Worm (Caenorhabditis elegans): Measurements from ENCODE around the gene sti-1.

The sti-1 gene

DNA sequence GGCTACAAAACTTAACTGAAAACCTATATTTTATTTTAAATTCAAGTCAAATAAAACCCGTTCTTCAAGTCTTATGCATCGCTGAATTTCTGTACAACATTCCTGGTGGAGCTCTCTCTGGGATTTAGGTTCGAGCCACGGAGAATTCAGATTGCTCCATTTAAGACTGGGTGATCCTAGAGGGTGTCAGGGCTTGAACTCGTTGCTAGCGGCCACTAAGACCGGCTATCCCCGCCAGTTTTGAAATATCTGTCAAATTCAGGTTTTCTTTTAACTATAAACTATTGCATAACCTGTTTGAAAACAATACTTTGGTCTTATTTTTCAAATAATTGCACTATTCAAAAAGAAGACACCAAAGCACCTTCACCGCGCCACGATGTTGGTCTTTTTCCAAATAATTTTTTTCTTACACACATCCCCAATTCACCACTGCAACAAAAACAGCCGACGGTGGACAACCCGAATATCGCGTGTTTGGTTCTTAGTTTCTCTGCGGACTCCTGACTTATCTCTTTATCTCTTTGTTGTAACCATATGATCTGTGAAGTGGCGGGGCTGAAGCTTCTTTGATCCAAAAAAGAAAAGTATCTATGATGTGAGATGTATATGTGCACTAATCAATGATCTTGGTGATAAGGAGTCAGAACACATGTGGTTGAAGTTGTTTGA lies 44.4 kb upstream of the sti-1 start (continued):
- TF ChIP-seq nhr-28 (tag; optimal IDR thresholded peaks at IDR 0.05) (no peak), efl-1 (optimal IDR thresholded peaks at IDR 0.05) (peak in 1 of 2 experiments; percentile 14), efl-1 (GFP tag; optimal IDR thresholded peaks at IDR 0.05 in 1 of 2) (no peak), egl-27 (tag; optimal IDR thresholded peaks at IDR 0.05) (no peak), nhr-237 (tag; optimal IDR thresholded peaks at IDR 0.05) (no peak), nhr-90 (tag; optimal IDR thresholded peaks at IDR 0.05; ENCODE audit: poor library complexity) (peak; percentile 62), aha-1 (tag; optimal IDR thresholded peaks at IDR 0.05) (no peak), nhr-19 (GFP tag; conservative IDR thresholded peaks at IDR 0.05) (peak; percentile 93), nhr-20 (tag; optimal IDR thresholded peaks at IDR 0.05) (peak; percentile 84), lin-15B (tag; optimal IDR thresholded peaks at IDR 0.05) (no peak), pqm-1 (tag; optimal IDR thresholded peaks at IDR 0.05) (no peak), mep-1 (tag; optimal IDR thresholded peaks at IDR 0.05) (peak; percentile 47), swsn-7 (tag; optimal IDR thresholded peaks at IDR 0.05) (peak; percentile 39), ztf-11 (tag; optimal IDR thresholded peaks at IDR 0.05) (no peak), C16A3.4 (tag; optimal IDR thresholded peaks at IDR 0.05) (peak; percentile 57)

DNA sequence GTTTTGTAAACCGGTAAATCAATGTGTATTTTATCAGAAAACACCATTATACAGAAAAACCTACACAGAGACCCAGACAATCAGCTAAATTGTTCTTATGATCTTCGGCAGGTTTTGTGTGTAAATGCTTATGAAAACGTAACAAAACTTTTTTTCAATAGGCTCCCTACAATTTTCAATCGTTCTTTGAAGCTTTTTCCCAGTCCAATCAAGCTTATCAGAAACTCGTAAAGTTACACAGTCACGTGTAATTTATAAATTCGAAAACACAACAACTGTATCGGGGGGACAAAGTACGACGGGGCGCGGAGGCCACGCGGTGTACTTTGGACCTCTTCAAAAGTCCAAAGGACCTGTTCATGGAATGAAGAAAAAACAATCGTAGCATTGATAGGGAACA lies 43.1 kb upstream of the sti-1 start:
- TF ChIP-seq mab-9 (GFP tag; IDR thresholded peaks at IDR 0.05) (no peak), fkh-8 (tag; optimal IDR thresholded peaks at IDR 0.05) (no peak), dpl-1 (GFP tag; optimal IDR thresholded peaks at IDR 0.05) (no peak), lin-13 (GFP tag; optimal IDR thresholded peaks at IDR 0.05) (no peak), blmp-1 (tag; optimal IDR thresholded peaks at IDR 0.05) (peak; percentile 13), nhr-85 (tag) (peak; percentile 71), jun-1 (tag; optimal IDR thresholded peaks at IDR 0.05) (no peak), vab-15 (tag; optimal IDR thresholded peaks at IDR 0.05) (no peak), mdl-1 (tag; optimal IDR thresholded peaks at IDR 0.05) (peak in 1 of 2 experiments; percentile 73), nhr-76 (tag; optimal IDR thresholded peaks at IDR 0.05) (no peak), mef-2 (tag; optimal IDR thresholded peaks at IDR 0.05) (no peak), fkh-10 (GFP tag; optimal IDR thresholded peaks at IDR 0.05) (no peak), aha-1 (tag; optimal IDR thresholded peaks at IDR 0.05) (no peak), sptf-1 (tag; optimal IDR thresholded peaks at IDR 0.05) (no peak), pqm-1 (tag; optimal IDR thresholded peaks at IDR 0.05) (no peak), pax-3 (tag; optimal IDR thresholded peaks at IDR 0.05) (no peak), ces-1 (GFP tag; optimal IDR thresholded peaks at IDR 0.05) (no peak), swsn-7 (tag; optimal IDR thresholded peaks at IDR 0.05) (peak; percentile 0), C34B4.2 (tag; optimal IDR thresholded peaks at IDR 0.05) (no peak), isw-1 (GFP tag; IDR thresholded peaks at IDR 0.05) (no peak), lin-15B (tag; optimal IDR thresholded peaks at IDR 0.05) (no peak), efl-1 (optimal IDR thresholded peaks at IDR 0.05) (peak in 1 of 2 experiments; percentile 6), efl-1 (GFP tag; optimal IDR thresholded peaks at IDR 0.05 in 1 of 2) (no peak), hpl-2 (GFP tag; optimal IDR thresholded peaks at IDR 0.05) (no peak), lin-35 (GFP tag; optimal IDR thresholded peaks at IDR 0.05) (peak in 1 of 2 experiments; percentile 77), unc-62 (GFP tag; optimal IDR thresholded peaks at IDR 0.05) (no peak), fkh-4 (tag; optimal IDR thresholded peaks at IDR 0.05; ENCODE audit: borderline replicate concordance) (no peak), unc-86 (tag; optimal IDR thresholded peaks at IDR 0.05) (no peak), snpc-4 (tag; optimal IDR thresholded peaks at IDR 0.05) (no peak), lsy-2 (tag; optimal IDR thresholded peaks at IDR 0.05) (peak; percentile 26 to 34), fos-1 (tag; optimal IDR thresholded peaks at IDR 0.05) (no peak), sup-37 (GFP tag; optimal IDR thresholded peaks at IDR 0.05) (peak; percentile 77), nhr-47 (tag; optimal IDR thresholded peaks at IDR 0.05) (peak; percentile 49), nhr-237 (tag; optimal IDR thresholded peaks at IDR 0.05) (no peak), efl-3 (GFP tag; optimal IDR thresholded peaks at IDR 0.05) (no peak), F16B12.6 (tag; optimal IDR thresholded peaks at IDR 0.05) (no peak), C04F5.9 (tag; optimal IDR thresholded peaks at IDR 0.05) (peak; percentile 37), nhr-71 (tag; optimal IDR thresholded peaks at IDR 0.05) (peak; percentile 88), elt-2 (tag; optimal IDR thresholded peaks at IDR 0.05) (peak; percentile 90), ztf-11 (tag; optimal IDR thresholded peaks at IDR 0.05) (peak in 1 of 2 experiments; percentile 32), unc-130 (tag; optimal IDR thresholded peaks at IDR 0.05) (no peak), zag-1 (tag; optimal IDR thresholded peaks at IDR 0.05) (no peak), nhr-28 (tag; optimal IDR thresholded peaks at IDR 0.05) (no peak), grh-1 (GFP tag; IDR thresholded peaks at IDR 0.05) (peak; percentile 56; the same call in 1 of the 2 replicates)
